Worm (Caenorhabditis elegans) whole organism, late embryonic: Measurements from ENCODE around the gene gcsh-1.

Source experiments
- ama-1 ChIP-seq: fragments of 150-350 bp; optimal IDR thresholded peaks from 2 replicates; lab custom pipeline; 2014
- elt-2 ChIP-seq: sonication (generic microtip); optimal IDR thresholded peaks from 2 replicates; lab custom pipeline; 2016; ENCODE audit warnings: missing genetic modification reagents, missing genetic modification characterization, missing compliant biosample characterization
- elt-4 ChIP-seq: sonication (generic microtip); optimal IDR thresholded peaks from 2 replicates; lab custom pipeline; 2016; ENCODE audit warnings: missing genetic modification characterization, missing compliant biosample characterization
- eyg-1 ChIP-seq: sonication (generic microtip); optimal IDR thresholded peaks from 2 replicates; lab custom pipeline; 2016; ENCODE audit warnings: missing genotype, missing genetic modification characterization, missing compliant biosample characterization
- hlh-8 ChIP-seq: sonication (generic microtip); optimal IDR thresholded peaks from 2 replicates; lab custom pipeline; 2016; ENCODE audit warnings: missing genotype, missing genetic modification characterization, missing compliant biosample characterization
- nhr-11 ChIP-seq: fragments of 150-350 bp; optimal IDR thresholded peaks from 2 replicates; lab custom pipeline; 2014; ENCODE audit warnings: missing biosample characterization, missing genetic modification characterization
- pqm-1 ChIP-seq: sonication (generic microtip); optimal IDR thresholded peaks from 2 replicates; lab custom pipeline; 2016; ENCODE audit warnings: missing genetic modification characterization, missing compliant biosample characterization
- pros-1 ChIP-seq: fragments of 150-350 bp; optimal IDR thresholded peaks from 2 replicates; lab custom pipeline; 2014; ENCODE audit warnings: missing biosample characterization, missing genetic modification reagents, missing genetic modification characterization
- unc-86 ChIP-seq: sonication (generic microtip); optimal IDR thresholded peaks from 2 replicates; lab custom pipeline; 2016; ENCODE audit warnings: missing genetic modification characterization, missing compliant biosample characterization

- TF ChIP-seq ama-1 (lab: Kevin White, UChicago) (no peak), elt-2 (tag; lab: Kevin White, UChicago) (peak; percentile 88), pros-1 (tag; lab: Kevin White, UChicago) (no peak), pqm-1 (tag; lab: Kevin White, UChicago) (no peak), hlh-8 (no peak), eyg-1 (tag; lab: Kevin White, UChicago) (no peak), nhr-11 (tag; lab: Kevin White, UChicago) (no peak), elt-4 (tag; lab: Kevin White, UChicago) (no peak), unc-86 (tag; lab: Kevin White, UChicago) (no peak)
Observed at ce11 chrX:14500422-14501058, 14.3 kb downstream of the gcsh-1 start.
